Worm (Caenorhabditis elegans): ENCODE measurements around the gene T05C7.4.
A peak's percentile ranks its signal among the peaks of the same experiment; 100 is the strongest.

Gene T05C7.4

DNA sequence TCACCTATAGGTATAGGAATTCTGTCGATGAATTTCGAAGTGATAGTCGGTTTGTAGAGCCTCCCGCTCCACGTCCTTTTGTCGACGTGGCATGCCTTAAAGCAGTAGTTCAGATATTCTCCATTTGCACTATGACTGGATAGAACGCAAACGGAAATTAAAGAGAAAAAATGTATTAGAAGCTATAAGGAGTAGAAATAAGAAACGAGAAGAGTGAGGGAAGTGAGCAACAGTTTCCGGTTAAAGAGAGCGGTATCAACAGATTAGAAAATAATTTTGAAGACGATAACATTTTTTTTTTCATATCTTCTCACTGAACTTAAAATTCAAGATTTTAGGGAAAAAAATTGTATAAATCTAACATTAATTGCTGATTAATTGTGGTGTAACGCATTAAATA, at the start of gene T05C7.4:
T05C7.4 (minus strand) TSS at position 101 of the 400 bp plus-strand sequence.
- TF ChIP-seq egl-18 (GFP tag; IDR thresholded peaks at IDR 0.05) (no peak), snpc-3.4 (tag; optimal IDR thresholded peaks at IDR 0.05) (no peak), lir-1 (GFP tag; conservative IDR thresholded peaks at IDR 0.05) (no peak), cebp-2 (GFP tag; IDR thresholded peaks at IDR 0.05) (no peak), fkh-3 (tag; optimal IDR thresholded peaks at IDR 0.05) (no peak), lin-35 (GFP tag; optimal IDR thresholded peaks at IDR 0.05) (no peak), Y53G8AR.9 (GFP tag; conservative IDR thresholded peaks at IDR 0.05) (no peak), pbrm-1 (GFP tag; IDR thresholded peaks at IDR 0.05) (no peak), ekl-4 (GFP tag; IDR thresholded peaks at IDR 0.05) (no peak), B0336.3 (GFP tag; IDR thresholded peaks at IDR 0.05) (no peak), snpc-4 (GFP tag; optimal IDR thresholded peaks at IDR 0.05) (no peak), snpc-4 (tag; optimal IDR thresholded peaks at IDR 0.05) (no peak), nfyb-1 (GFP tag; IDR thresholded peaks at IDR 0.05) (no peak)

- no peak for TF ChIP-seq tlf-1 (GFP tag; optimal IDR thresholded peaks at IDR 0.05)
- TF ChIP-seq F57A8.1 (GFP tag; optimal IDR thresholded peaks at IDR 0.05) = no peak
- TF ChIP-seq ets-4 (GFP tag; optimal IDR thresholded peaks at IDR 0.05) = no peak
- peak; percentile 59 for TF ChIP-seq lin-40 (tag; optimal IDR thresholded peaks at IDR 0.05)
- TF ChIP-seq efl-1 (GFP tag; optimal IDR thresholded peaks at IDR 0.05) = no peak
- no peak for TF ChIP-seq Y53F4B.3 (GFP tag; IDR thresholded peaks at IDR 0.05)
- TF ChIP-seq cebp-1 (GFP tag; IDR thresholded peaks at IDR 0.05) = no peak
- TF ChIP-seq cebp-1 (tag; optimal IDR thresholded peaks at IDR 0.05) = no peak
- 0 out of 2 replicates have a peak, but pooled peaks have one; percentile 10 for TF ChIP-seq egrh-3 (GFP tag; IDR thresholded peaks at IDR 0.05)
- peak; percentile 37 for TF ChIP-seq atf-7 (tag; optimal IDR thresholded peaks at IDR 0.05)
- no peak for TF ChIP-seq lin-26 (GFP tag; IDR thresholded peaks at IDR 0.05)
- peak; percentile 28 for TF ChIP-seq ceh-27 (GFP tag; optimal IDR thresholded peaks at IDR 0.05)
- TF ChIP-seq egl-18 (GFP tag; IDR thresholded peaks at IDR 0.05) = no peak
Observed at ce11 chrIV:102848-103247, 49.4 kb upstream of the T05C7.4 start.

DNA sequence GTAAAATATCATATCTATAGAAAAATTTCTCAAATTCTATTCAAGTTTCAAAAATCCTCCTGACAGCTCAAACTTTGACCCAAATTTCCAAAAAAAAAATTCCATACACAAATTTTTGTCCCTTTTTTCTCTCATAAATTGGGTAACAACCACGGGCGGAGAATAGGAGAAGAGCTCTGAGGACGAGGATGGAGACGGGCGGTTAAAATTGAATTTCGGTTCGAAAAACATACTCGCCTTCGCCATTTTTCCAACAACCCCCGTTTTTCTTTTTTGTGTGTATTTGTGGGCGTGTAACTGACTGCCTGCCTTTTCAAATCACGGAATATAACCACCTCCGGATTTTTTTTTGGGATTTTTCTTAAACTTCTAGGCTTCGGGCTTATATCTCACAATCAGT, 44.2 kb upstream of the T05C7.4 start:
- TF ChIP-seq lin-35 (GFP tag; optimal IDR thresholded peaks at IDR 0.05) (no peak), lsl-1 (GFP tag; optimal IDR thresholded peaks at IDR 0.05) (no peak), repo-1 (tag; optimal IDR thresholded peaks at IDR 0.05) (no peak), attf-5 (GFP tag; optimal IDR thresholded peaks at IDR 0.05) (no peak), Y95B8A.8 (GFP tag; IDR thresholded peaks at IDR 0.05) (no peak), nhr-179 (tag; optimal IDR thresholded peaks at IDR 0.05) (no peak), C17E4.6 (GFP tag; IDR thresholded peaks at IDR 0.05) (no peak), ztf-26 (tag; optimal IDR thresholded peaks at IDR 0.05) (no peak), lir-1 (GFP tag; conservative IDR thresholded peaks at IDR 0.05) (no peak), cebp-2 (GFP tag; IDR thresholded peaks at IDR 0.05) (no peak), rcor-1 (GFP tag; IDR thresholded peaks at IDR 0.05) (no peak), ztf-6 (GFP tag; IDR thresholded peaks at IDR 0.05) (no peak), Y53G8AR.9 (GFP tag; conservative IDR thresholded peaks at IDR 0.05) (no peak)

- no peak for TF ChIP-seq F52B5.7 (tag; optimal IDR thresholded peaks at IDR 0.05)
Observed at ce11 chrIV:91680-92079, 38.2 kb upstream of the T05C7.4 start, which contains the start of gene tpa-1. Gene tpa-1, plus strand, starts transcription at chrIV:91980.

Data from whole organism, young adult.